Fruit fly (Drosophila melanogaster): ENCODE data around the gene CG17560.

The CG17560 gene

DNA sequence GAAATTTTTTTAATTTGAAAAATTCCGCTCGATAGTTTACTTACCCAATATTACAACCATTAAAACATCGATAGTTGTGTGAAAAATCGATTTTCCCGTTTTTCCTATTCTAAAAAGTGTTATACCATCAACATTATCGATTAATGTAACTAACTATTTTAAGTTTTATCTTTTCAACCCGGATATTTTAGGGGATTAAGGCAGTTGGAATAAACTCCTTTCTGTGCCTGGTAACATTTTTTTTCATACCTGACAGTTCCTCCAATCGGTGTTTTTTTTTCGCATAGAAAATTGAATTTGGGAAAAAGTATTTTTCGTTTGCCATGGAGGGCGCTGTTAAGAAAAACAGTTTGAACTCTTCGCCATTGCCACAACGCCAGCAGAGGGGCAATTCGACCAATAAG, 22.3 kb downstream of the CG17560 start, which contains the start of gene nonA-l (continued):
- peak; percentile 83 for TF ChIP-seq knrl (GFP tag; IDR thresholded peaks at IDR 0.05; ENCODE audit: partially characterized antibody)
- no peak for TF ChIP-seq CG1647 (GFP tag; optimal IDR thresholded peaks at IDR 0.05)
- peak; percentile 87 for TF ChIP-seq HLH4C (GFP tag; IDR thresholded peaks at IDR 0.05; ENCODE audit: partially characterized antibody)
- TF ChIP-seq odd (GFP tag; optimal IDR thresholded peaks at IDR 0.05) = no peak
- no peak for TF ChIP-seq HmgD (GFP tag; optimal IDR thresholded peaks at IDR 0.05)
- peak; percentile 53 for TF ChIP-seq CoRest (tag; optimal IDR thresholded peaks at IDR 0.05)
- TF ChIP-seq nerfin-2 (GFP tag; IDR thresholded peaks at IDR 0.05; ENCODE audit: partially characterized antibody) = peak; percentile 92
- TF ChIP-seq Pdp1 (GFP tag; optimal IDR thresholded peaks at IDR 0.05) = no peak
- no peak for TF ChIP-seq Usf (GFP tag; optimal IDR thresholded peaks at IDR 0.05)
- no peak for TF ChIP-seq psq (GFP tag; optimal IDR thresholded peaks at IDR 0.05)
- no peak for TF ChIP-seq Dip2 (GFP tag; IDR thresholded peaks at IDR 0.05)
- TF ChIP-seq luna (GFP tag; optimal IDR thresholded peaks at IDR 0.05) = no peak
- no peak for TF ChIP-seq CG9727 (GFP tag; optimal IDR thresholded peaks at IDR 0.05)
- peak; percentile 36 for TF ChIP-seq Elba2 (GFP tag; optimal IDR thresholded peaks at IDR 0.05)
- no peak for TF ChIP-seq trh (GFP tag; optimal IDR thresholded peaks at IDR 0.05)
- no peak for TF ChIP-seq crp (GFP tag; optimal IDR thresholded peaks at IDR 0.05)
- no peak for TF ChIP-seq kni (GFP tag; optimal IDR thresholded peaks at IDR 0.05)
- no peak for TF ChIP-seq CG11560 (tag; IDR thresholded peaks at IDR 0.05)
- TF ChIP-seq pho (GFP tag; optimal IDR thresholded peaks at IDR 0.05) = no peak
- TF ChIP-seq sna (GFP tag; IDR thresholded peaks at IDR 0.05; ENCODE audit: partially characterized antibody) = no peak; the same call in none of the 2 replicates
- no peak for TF ChIP-seq ftz-f1 (GFP tag; optimal IDR thresholded peaks at IDR 0.05)
- no peak for TF ChIP-seq schlank (tag; optimal IDR thresholded peaks at IDR 0.05)
- TF ChIP-seq CG17328 (GFP tag; IDR thresholded peaks at IDR 0.05) = no peak
- TF ChIP-seq pan (optimal IDR thresholded peaks at IDR 0.05) = no peak
- no peak for TF ChIP-seq pan (GFP tag; optimal IDR thresholded peaks at IDR 0.05 in 1 of 2, IDR thresholded peaks at IDR 0.05 in 1 of 2)
- TF ChIP-seq CG31224 (GFP tag; IDR thresholded peaks at IDR 0.05) = no peak
- no peak for TF ChIP-seq D19B (GFP tag; optimal IDR thresholded peaks at IDR 0.05)
- TF ChIP-seq Abd-B (GFP tag; optimal IDR thresholded peaks at IDR 0.05) = no peak
- peak; percentile 25; the same call in 1 of the 3 replicates for TF ChIP-seq row (GFP tag; IDR thresholded peaks at IDR 0.05)
- no peak for TF ChIP-seq C15 (GFP tag; IDR thresholded peaks at IDR 0.05)
- no peak for TF ChIP-seq CG11398 (GFP tag; optimal IDR thresholded peaks at IDR 0.05)
- TF ChIP-seq CG42726 (GFP tag; IDR thresholded peaks at IDR 0.05; ENCODE audit: partially characterized antibody) = 0 out of 2 replicates have a peak, but pooled peaks have one; percentile 4
- peak; percentile 87 for TF ChIP-seq amos (GFP tag; IDR thresholded peaks at IDR 0.05; ENCODE audit: partially characterized antibody)
- peak; percentile 51 for TF ChIP-seq Nf-YC (tag; optimal IDR thresholded peaks at IDR 0.05)
- no peak for TF ChIP-seq klu (GFP tag; IDR thresholded peaks at IDR 0.05)
- TF ChIP-seq trem (tag; optimal IDR thresholded peaks at IDR 0.05) = peak; percentile 53
- TF ChIP-seq dysf (GFP tag; IDR thresholded peaks at IDR 0.05) = no peak
- TF ChIP-seq CG6683 (GFP tag; optimal IDR thresholded peaks at IDR 0.05) = no peak
- TF ChIP-seq CG6854 (GFP tag; optimal IDR thresholded peaks at IDR 0.05) = no peak
- TF ChIP-seq CG9609 (GFP tag; optimal IDR thresholded peaks at IDR 0.05) = no peak
- no peak for TF ChIP-seq az2 (GFP tag; optimal IDR thresholded peaks at IDR 0.05)
- no peak for TF ChIP-seq CG11695 (GFP tag; IDR thresholded peaks at IDR 0.05)
- peak; percentile 88 for TF ChIP-seq CG16813 (GFP tag; IDR thresholded peaks at IDR 0.05; ENCODE audit: partially characterized antibody)
- no peak for TF ChIP-seq CG10565 (GFP tag; optimal IDR thresholded peaks at IDR 0.05)
- peak; percentile 88 for TF ChIP-seq Scr (GFP tag; IDR thresholded peaks at IDR 0.05; ENCODE audit: partially characterized antibody)
- no peak for TF ChIP-seq tap (tag; optimal IDR thresholded peaks at IDR 0.05)
- no peak for TF ChIP-seq slou (GFP tag; optimal IDR thresholded peaks at IDR 0.05)
- TF ChIP-seq Meics (GFP tag; optimal IDR thresholded peaks at IDR 0.05) = no peak
- TF ChIP-seq wdn (GFP tag; IDR thresholded peaks at IDR 0.05) = no peak
- TF ChIP-seq Drgx (GFP tag; IDR thresholded peaks at IDR 0.05) = no peak
- peak; percentile 61 for TF ChIP-seq CG2129 (GFP tag; IDR thresholded peaks at IDR 0.05; ENCODE audit: partially characterized antibody)
